Worm (Caenorhabditis elegans): ENCODE results near the gene mbf-1.

mbf-1 gene

DNA sequence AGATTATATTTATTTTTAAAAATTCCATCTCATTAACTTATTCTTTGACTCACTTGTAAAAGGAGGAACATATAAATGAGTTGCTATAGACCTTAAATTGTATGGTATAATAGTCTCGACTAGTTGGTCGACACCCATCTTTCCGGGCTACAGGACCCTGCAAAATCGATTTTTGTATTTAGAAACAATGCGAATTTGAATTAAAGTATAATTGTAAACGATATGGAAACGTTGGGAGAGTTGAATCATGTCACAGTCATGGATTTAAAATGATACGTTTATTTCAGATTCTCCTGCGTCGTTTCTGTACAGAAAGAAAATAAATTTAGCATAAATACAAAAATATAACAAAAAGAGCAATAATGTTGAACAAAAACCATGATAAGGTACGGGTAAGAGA, 1.1 kb downstream of the mbf-1 start, which contains the start of gene catp-8:
TSS of gene catp-8 (minus strand) at position 157 of the 400 bp plus-strand sequence.
- TF ChIP-seq repo-1 (tag; optimal IDR thresholded peaks at IDR 0.05) (peak; percentile 29), akir-1 (GFP tag; optimal IDR thresholded peaks at IDR 0.05) (no peak), tbp1 (GFP tag; optimal IDR thresholded peaks at IDR 0.05) (peak; percentile 6), tbx-9 (tag; optimal IDR thresholded peaks at IDR 0.05; ENCODE audit: borderline replicate concordance) (no peak), ztf-18 (tag; optimal IDR thresholded peaks at IDR 0.05) (no peak), B0019.2 (GFP tag; conservative IDR thresholded peaks at IDR 0.05) (no peak), sea-2 (GFP tag; IDR thresholded peaks at IDR 0.05) (no peak), chd-7 (tag; optimal IDR thresholded peaks at IDR 0.05) (no peak), hmg-20 (GFP tag; IDR thresholded peaks at IDR 0.05) (no peak), ztf-25 (GFP tag; IDR thresholded peaks at IDR 0.05) (no peak), ceh-27 (GFP tag; optimal IDR thresholded peaks at IDR 0.05) (no peak), ceh-79 (tag; optimal IDR thresholded peaks at IDR 0.05) (no peak), F10E7.11 (tag; optimal IDR thresholded peaks at IDR 0.05) (no peak), attf-3 (GFP tag; conservative IDR thresholded peaks at IDR 0.05) (no peak), ztf-22 (GFP tag; optimal IDR thresholded peaks at IDR 0.05) (no peak), Y79H2A.3 (GFP tag; conservative IDR thresholded peaks at IDR 0.05) (no peak), sptf-2 (GFP tag; optimal IDR thresholded peaks at IDR 0.05) (no peak), dox-1 (GFP tag; IDR thresholded peaks at IDR 0.05) (no peak; the same call in 1 of the 2 replicates), athp-1 (tag; optimal IDR thresholded peaks at IDR 0.05) (no peak), F23B12.7 (tag; optimal IDR thresholded peaks at IDR 0.05; ENCODE audit: insufficient read depth) (no peak), nhr-120 (GFP tag; IDR thresholded peaks at IDR 0.05) (no peak), atf-7 (tag; optimal IDR thresholded peaks at IDR 0.05) (no peak), ztf-28 (GFP tag; IDR thresholded peaks at IDR 0.05) (no peak), mel-28 (tag; optimal IDR thresholded peaks at IDR 0.05; ENCODE audit: borderline replicate concordance) (no peak), C17E4.6 (GFP tag; IDR thresholded peaks at IDR 0.05) (no peak), ceh-91 (GFP tag; IDR thresholded peaks at IDR 0.05) (no peak), lsy-27 (tag; optimal IDR thresholded peaks at IDR 0.05; ENCODE audit: borderline replicate concordance, insufficient read depth) (no peak), let-607 (tag; optimal IDR thresholded peaks at IDR 0.05) (peak in 1 of 2 experiments; percentile 14), nhr-90 (tag; optimal IDR thresholded peaks at IDR 0.05) (no peak), F22D6.2 (tag; optimal IDR thresholded peaks at IDR 0.05) (no peak), nhr-80 (tag; optimal IDR thresholded peaks at IDR 0.05) (peak; percentile 7), attf-6 (GFP tag; IDR thresholded peaks at IDR 0.05) (peak; percentile 8; the same call in 1 of the 2 replicates), lsl-1 (GFP tag; optimal IDR thresholded peaks at IDR 0.05) (no peak), zim-3 (tag; optimal IDR thresholded peaks at IDR 0.05) (no peak), F33H1.4 (GFP tag; IDR thresholded peaks at IDR 0.05) (peak; percentile 28; the same call in 1 of the 2 replicates), die-1 (tag; optimal IDR thresholded peaks at IDR 0.05) (no peak), tlf-1 (GFP tag; optimal IDR thresholded peaks at IDR 0.05) (peak; percentile 56), pha-4 (tag; optimal IDR thresholded peaks at IDR 0.05) (no peak), Y67H2A.10 (GFP tag; conservative IDR thresholded peaks at IDR 0.05) (no peak), hsf-1 (GFP tag; IDR thresholded peaks at IDR 0.05) (peak; percentile 66), mes-4 (tag; optimal IDR thresholded peaks at IDR 0.05) (no peak), snpc-1.1 (tag; optimal IDR thresholded peaks at IDR 0.05; ENCODE audit: insufficient read depth) (no peak), nhr-179 (tag; optimal IDR thresholded peaks at IDR 0.05) (no peak), dpl-1 (GFP tag; optimal IDR thresholded peaks at IDR 0.05) (no peak), egrh-3 (GFP tag; IDR thresholded peaks at IDR 0.05) (no peak), lin-35 (GFP tag; optimal IDR thresholded peaks at IDR 0.05) (no peak), pbrm-1 (GFP tag; IDR thresholded peaks at IDR 0.05) (peak; percentile 8; the same call in 1 of the 2 replicates), xnd-1 (tag; optimal IDR thresholded peaks at IDR 0.05) (no peak), ztf-6 (GFP tag; IDR thresholded peaks at IDR 0.05) (no peak)
